Worm (Caenorhabditis elegans): ENCODE measurements around the gene ceh-60.

Gene ceh-60

DNA sequence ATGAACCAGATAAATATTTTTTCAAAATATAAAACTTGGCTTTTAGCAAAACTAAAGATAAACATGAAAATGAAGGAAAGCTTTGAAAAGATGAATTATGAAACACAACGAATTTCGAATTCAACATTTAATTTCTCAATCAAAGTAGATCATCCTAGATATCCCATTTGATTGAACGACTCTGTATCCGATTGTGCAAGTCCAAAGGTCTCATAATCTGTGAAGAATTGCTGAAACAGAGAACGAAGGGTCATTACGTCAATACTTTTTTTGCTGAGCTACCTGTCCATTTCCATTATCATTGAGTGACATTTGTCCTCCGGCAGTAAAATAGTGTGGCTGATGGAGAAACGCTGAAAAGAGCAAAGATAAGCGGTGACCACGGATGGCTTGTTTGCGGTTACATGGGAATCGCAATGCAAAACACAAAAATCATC is 7.3 kb downstream of the ceh-60 start (continued):
- TF ChIP-seq madf-5 (GFP tag; IDR thresholded peaks at IDR 0.05) (0 out of 4 replicates have a peak, but pooled peaks of 1 of the 2 experiments have one; percentile 25), daf-16 (GFP tag; optimal IDR thresholded peaks at IDR 0.05) (peak in 1 of 2 experiments; percentile 38), daf-16 (tag; optimal IDR thresholded peaks at IDR 0.05) (peak; percentile 86), lin-1 (GFP tag; IDR thresholded peaks at IDR 0.05) (0 out of 2 replicates have a peak, but pooled peaks have one; percentile 50), lin-29 (GFP tag; IDR thresholded peaks at IDR 0.05) (no peak), tag-97 (GFP tag; IDR thresholded peaks at IDR 0.05) (no peak), lin-38 (GFP tag; IDR thresholded peaks at IDR 0.05) (no peak), Y48G9A.11 (GFP tag; IDR thresholded peaks at IDR 0.05) (no peak), fkh-10 (GFP tag; optimal IDR thresholded peaks at IDR 0.05) (no peak), rbr-2 (tag; optimal IDR thresholded peaks at IDR 0.05) (no peak), ceh-20 (GFP tag; IDR thresholded peaks at IDR 0.05) (peak; percentile 38; the same call in 1 of the 2 replicates), D1046.2 (GFP tag; IDR thresholded peaks at IDR 0.05) (no peak), Y5F2A.4 (GFP tag; optimal IDR thresholded peaks at IDR 0.05) (no peak), ceh-82 (tag; optimal IDR thresholded peaks at IDR 0.05) (no peak), pha-4 (GFP tag; IDR thresholded peaks at IDR 0.05) (0 out of 2 replicates have a peak, but pooled peaks have one; percentile 36), pha-4 (tag; optimal IDR thresholded peaks at IDR 0.05) (no peak), nhr-11 (tag; optimal IDR thresholded peaks at IDR 0.05) (no peak), nhr-102 (tag; optimal IDR thresholded peaks at IDR 0.05) (peak; percentile 69), ceh-32 (tag; optimal IDR thresholded peaks at IDR 0.05; ENCODE audit: poor library complexity) (no peak), fos-1 (tag; optimal IDR thresholded peaks at IDR 0.05) (no peak), daf-12 (tag; optimal IDR thresholded peaks at IDR 0.05) (no peak), F26F4.8 (GFP tag; conservative IDR thresholded peaks at IDR 0.05) (no peak), ama-1 (optimal IDR thresholded peaks at IDR 0.05) (no peak), nhr-111 (GFP tag; optimal IDR thresholded peaks at IDR 0.05) (no peak), nhr-41 (GFP tag; IDR thresholded peaks at IDR 0.05) (0 out of 2 replicates have a peak, but pooled peaks have one; percentile 19), sdz-12 (GFP tag; optimal IDR thresholded peaks at IDR 0.05) (no peak), pqm-1 (tag; optimal IDR thresholded peaks at IDR 0.05) (peak; percentile 67), daf-19 (GFP tag; conservative IDR thresholded peaks at IDR 0.05) (no peak), snpc-1.2 (GFP tag; IDR thresholded peaks at IDR 0.05) (no peak), cey-2 (tag; optimal IDR thresholded peaks at IDR 0.05; ENCODE audit: borderline replicate concordance, insufficient read depth) (no peak), dmd-8 (GFP tag; IDR thresholded peaks at IDR 0.05) (no peak), lin-15B (tag; optimal IDR thresholded peaks at IDR 0.05) (no peak), nhr-42 (GFP tag; IDR thresholded peaks at IDR 0.05) (peak; percentile 78)

DNA sequence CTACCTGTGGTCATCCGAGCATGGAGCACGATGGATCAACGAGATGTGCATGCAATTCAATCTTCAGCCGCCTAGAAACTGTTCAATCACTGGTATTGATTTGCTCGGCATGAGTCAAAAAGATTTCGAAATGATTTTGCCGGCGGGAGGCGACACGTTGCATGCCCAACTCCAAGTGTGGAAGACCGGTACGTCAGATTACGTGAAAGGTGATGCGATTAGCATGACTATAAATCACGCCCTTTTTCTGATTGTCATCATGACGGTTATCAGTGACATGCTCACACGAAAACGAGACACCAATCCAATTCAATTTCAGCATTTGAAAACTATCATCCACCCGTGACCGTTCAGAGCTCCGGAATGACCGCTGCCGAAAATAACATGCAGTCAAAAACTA is 9.3 kb downstream of the ceh-60 start:
- TF ChIP-seq sdz-12 (GFP tag; optimal IDR thresholded peaks at IDR 0.05) (no peak), hlh-11 (tag; optimal IDR thresholded peaks at IDR 0.05) (peak; percentile 42), dmd-9 (GFP tag; IDR thresholded peaks at IDR 0.05) (no peak), spr-3 (GFP tag; optimal IDR thresholded peaks at IDR 0.05) (no peak), aly-2 (tag; optimal IDR thresholded peaks at IDR 0.05) (no peak), hif-1 (tag; optimal IDR thresholded peaks at IDR 0.05) (no peak), F10B5.3 (tag; optimal IDR thresholded peaks at IDR 0.05) (no peak), Y48G9A.11 (GFP tag; IDR thresholded peaks at IDR 0.05) (no peak), lin-1 (GFP tag; IDR thresholded peaks at IDR 0.05) (0 out of 2 replicates have a peak, but pooled peaks have one; percentile 25), vab-7 (GFP tag; IDR thresholded peaks at IDR 0.05) (no peak), saeg-2 (GFP tag; IDR thresholded peaks at IDR 0.05) (0 out of 2 replicates have a peak, but pooled peaks have one; percentile 33), nhr-11 (tag; optimal IDR thresholded peaks at IDR 0.05) (no peak), lin-29 (GFP tag; IDR thresholded peaks at IDR 0.05) (no peak), zfp-2 (tag; optimal IDR thresholded peaks at IDR 0.05) (no peak), pqm-1 (tag; optimal IDR thresholded peaks at IDR 0.05) (peak; percentile 13), ceh-20 (GFP tag; IDR thresholded peaks at IDR 0.05) (peak; percentile 59; the same call in 1 of the 2 replicates), F37D6.2 (tag; optimal IDR thresholded peaks at IDR 0.05) (no peak), nhr-77 (tag; optimal IDR thresholded peaks at IDR 0.05) (peak; percentile 33), mdl-1 (tag; optimal IDR thresholded peaks at IDR 0.05) (no peak), madf-5 (GFP tag; IDR thresholded peaks at IDR 0.05) (no peak), egl-27 (tag; optimal IDR thresholded peaks at IDR 0.05) (no peak), dmd-6 (GFP tag; IDR thresholded peaks at IDR 0.05) (peak; percentile 61), mxl-2 (GFP tag; conservative IDR thresholded peaks at IDR 0.05) (no peak), egl-43 (GFP tag; IDR thresholded peaks at IDR 0.05) (no peak), set-16 (GFP tag; IDR thresholded peaks at IDR 0.05) (no peak), duxl-1 (tag; optimal IDR thresholded peaks at IDR 0.05; ENCODE audit: poor library complexity) (no peak)
